Fruit fly (Drosophila melanogaster): ENCODE measurements around the gene Cdk12.

The Cdk12 gene

dm6 chr3L:21529108-21529507 lies 13.0 kb downstream of the Cdk12 start, which contains the start of gene Arv1:
Gene Arv1 (minus strand): TSS chr3L:21529333.
- TF ChIP-seq CG8388 (GFP tag; optimal IDR thresholded peaks at IDR 0.05) (no peak), trem (tag; optimal IDR thresholded peaks at IDR 0.05) (peak; percentile 27), BEAF-32 (GFP tag; optimal IDR thresholded peaks at IDR 0.05) (peak; percentile 9), CG32532 (GFP tag; IDR thresholded peaks at IDR 0.05) (no peak), CG14710 (tag; optimal IDR thresholded peaks at IDR 0.05) (peak; percentile 7), Blimp-1 (GFP tag; optimal IDR thresholded peaks at IDR 0.05) (no peak), CG12104 (GFP tag; optimal IDR thresholded peaks at IDR 0.05) (no peak), CG3995 (GFP tag; optimal IDR thresholded peaks at IDR 0.05) (no peak), CG9797 (GFP tag; optimal IDR thresholded peaks at IDR 0.05) (peak; percentile 61), CG13287 (GFP tag; IDR thresholded peaks at IDR 0.05; ENCODE audit: partially characterized antibody) (peak; percentile 19; the same call in 1 of the 2 replicates), zfh2 (GFP tag; optimal IDR thresholded peaks at IDR 0.05) (no peak), prd (optimal IDR thresholded peaks at IDR 0.05) (no peak), prd (GFP tag; IDR thresholded peaks at IDR 0.05) (no peak), lov (optimal IDR thresholded peaks at IDR 0.05) (no peak), lov (GFP tag; IDR thresholded peaks at IDR 0.05) (no peak), ftz-f1 (GFP tag; optimal IDR thresholded peaks at IDR 0.05) (no peak), yki (optimal IDR thresholded peaks at IDR 0.05) (no peak), tap (tag; optimal IDR thresholded peaks at IDR 0.05) (no peak), MESR4 (GFP tag; optimal IDR thresholded peaks at IDR 0.05) (peak; percentile 54), CG1603 (tag; optimal IDR thresholded peaks at IDR 0.05) (peak; percentile 28), CG18599 (GFP tag; optimal IDR thresholded peaks at IDR 0.05) (no peak), Dp (GFP tag; optimal IDR thresholded peaks at IDR 0.05) (peak; percentile 30), CG13123 (GFP tag; optimal IDR thresholded peaks at IDR 0.05) (no peak), Myb (GFP tag; optimal IDR thresholded peaks at IDR 0.05) (peak; percentile 76), CG17912 (GFP tag; optimal IDR thresholded peaks at IDR 0.05) (no peak), H2.0 (GFP tag; IDR thresholded peaks at IDR 0.05) (no peak), CG30020 (tag; optimal IDR thresholded peaks at IDR 0.05) (peak; percentile 48), ara (GFP tag; IDR thresholded peaks at IDR 0.05) (no peak), Nf-YA (GFP tag; IDR thresholded peaks at IDR 0.05) (no peak), CG30431 (GFP tag; optimal IDR thresholded peaks at IDR 0.05) (no peak), btn (GFP tag; optimal IDR thresholded peaks at IDR 0.05) (no peak), z (GFP tag; IDR thresholded peaks at IDR 0.05) (no peak), crp (GFP tag; optimal IDR thresholded peaks at IDR 0.05) (peak; percentile 19 to 83), ranshi (GFP tag; IDR thresholded peaks at IDR 0.05) (no peak), pzg (GFP tag; optimal IDR thresholded peaks at IDR 0.05) (peak; percentile 44), stwl (tag; optimal IDR thresholded peaks at IDR 0.05) (peak; percentile 57), HHEX (GFP tag; optimal IDR thresholded peaks at IDR 0.05) (no peak), Pdp1 (GFP tag; optimal IDR thresholded peaks at IDR 0.05) (peak in 1 of 2 experiments; percentile 7), MBD-R2 (GFP tag; IDR thresholded peaks at IDR 0.05) (peak; percentile 59), Opbp (GFP tag; IDR thresholded peaks at IDR 0.05; ENCODE audit: partially characterized antibody) (peak; percentile 14; the same call in 1 of the 3 replicates), phol (tag; optimal IDR thresholded peaks at IDR 0.05) (peak; percentile 22), gfzf (GFP tag; optimal IDR thresholded peaks at IDR 0.05) (peak; percentile 81), CG3407 (GFP tag; optimal IDR thresholded peaks at IDR 0.05) (no peak), CG5180 (GFP tag; optimal IDR thresholded peaks at IDR 0.05) (no peak), CG13624 (GFP tag; optimal IDR thresholded peaks at IDR 0.05) (no peak), YL-1 (GFP tag; optimal IDR thresholded peaks at IDR 0.05) (peak; percentile 53), E2f2 (GFP tag; IDR thresholded peaks at IDR 0.05) (peak; percentile 29; the same call in 1 of the 2 replicates), CG16779 (GFP tag; IDR thresholded peaks at IDR 0.05) (no peak), chinmo (GFP tag; IDR thresholded peaks at IDR 0.05; ENCODE audit: partially characterized antibody) (peak; percentile 72; the same call in 1 of the 4 replicates)

Measured in whole organism, embryonic.